Worm (Caenorhabditis elegans) whole organism, L1 larva: Measurements from ENCODE around the gene srh-19.

Source experiments
- C04F5.9 ChIP-seq: sonication (generic microtip); optimal IDR thresholded peaks from 2 replicates; lab custom pipeline; 2016; ENCODE audit warnings: missing genetic modification characterization, missing compliant biosample characterization
- C16A3.4 ChIP-seq: fragments of 150-350 bp; optimal IDR thresholded peaks from 2 replicates; lab custom pipeline; 2014; ENCODE audit warnings: missing biosample characterization, missing genetic modification characterization
- Y116A8C.19 ChIP-seq: sonication (generic microtip); optimal IDR thresholded peaks from 2 replicates; lab custom pipeline; 2016; ENCODE audit warnings: missing compliant biosample characterization, missing genetic modification characterization, borderline replicate concordance
- alr-1 ChIP-seq: fragments of 200-800 bp; sonication (Bioruptor generic); optimal IDR thresholded peaks from 2 replicates; lab custom pipeline; 2018; ENCODE audit warnings: borderline replicate concordance, mild to moderate bottlenecking, missing genetic modification characterization, missing compliant biosample characterization
- aly-2 ChIP-seq: fragments of 150-350 bp; optimal IDR thresholded peaks from 2 replicates; lab custom pipeline; 2014; ENCODE audit warnings: missing biosample characterization, missing genetic modification characterization
- ama-1 ChIP-seq: fragments of 150-350 bp; optimal IDR thresholded peaks from 2 replicates; lab custom pipeline; 2014
- blmp-1 ChIP-seq: fragments of 150-350 bp; optimal IDR thresholded peaks from 2 replicates; lab custom pipeline; 2014; ENCODE audit warnings: missing biosample characterization, missing genetic modification characterization
- ceh-82 ChIP-seq, 3 experiments: fragments of 150-350 bp in 1 of 3; sonication (generic microtip) in 2 of 3; optimal IDR thresholded peaks; 2 replicates each; lab custom pipeline; 2014 to 2017; ENCODE audit warnings: missing biosample characterization in 3 of 3, missing genetic modification characterization in 3 of 3
- ceh-88 ChIP-seq: fragments of 200-800 bp; sonication (Bioruptor generic); IDR thresholded peaks from 2 replicates; pipeline ENCODE4 v1.3.6; 2022; ENCODE audit warnings: missing genetic modification characterization, missing compliant biosample characterization
- ceh-90 ChIP-seq: sonication (generic microtip); optimal IDR thresholded peaks from 2 replicates; lab custom pipeline; 2016; ENCODE audit warnings: missing genetic modification characterization, missing compliant biosample characterization
- dpl-1 ChIP-seq, 3 experiments: fragments of 150-350 bp in 2 of 3; sonication (generic microtip) in 1 of 3; optimal IDR thresholded peaks; 2 replicates each; lab custom pipeline; 2014 to 2017; ENCODE audit warnings: missing biosample characterization in 3 of 3, missing genetic modification characterization in 3 of 3, missing genetic modification reagents in 3 of 3
- dsc-1 ChIP-seq: sonication (generic microtip); optimal IDR thresholded peaks from 2 replicates; lab custom pipeline; 2016; ENCODE audit warnings: mild to moderate bottlenecking, missing genetic modification characterization, missing compliant biosample characterization
- egl-13 ChIP-seq: sonication (generic microtip); optimal IDR thresholded peaks from 2 replicates; lab custom pipeline; 2016; ENCODE audit warnings: missing genotype, missing genetic modification reagents, missing genetic modification characterization, missing compliant biosample characterization
- egl-27 ChIP-seq, 2 experiments: fragments of 150-350 bp in 1 of 2; sonication (generic microtip); optimal IDR thresholded peaks; 3 replicates each; lab custom pipeline; 2017 to 2018; ENCODE audit warnings: missing biosample characterization in 2 of 2, missing genetic modification characterization in 2 of 2, missing genetic modification reagents in 2 of 2
- ets-5 ChIP-seq: fragments of 200-800 bp; sonication (Bioruptor generic); IDR thresholded peaks from 2 replicates; pipeline ENCODE4 v1.3.6; 2022; ENCODE audit warnings: missing genetic modification characterization, missing compliant biosample characterization
- fkh-10 ChIP-seq: sonication (generic microtip); optimal IDR thresholded peaks from 2 replicates; lab custom pipeline; 2017; ENCODE audit warnings: missing biosample characterization, missing genetic modification reagents, missing genetic modification characterization
- fkh-8 ChIP-seq: sonication (generic microtip); optimal IDR thresholded peaks from 2 replicates; lab custom pipeline; 2016; ENCODE audit warnings: mild to moderate bottlenecking, missing genetic modification characterization, missing compliant biosample characterization
- fos-1 ChIP-seq: fragments of 150-350 bp; optimal IDR thresholded peaks from 2 replicates; lab custom pipeline; 2014; ENCODE audit warnings: missing biosample characterization, missing genetic modification characterization
- grh-1 ChIP-seq: fragments of 200-800 bp; sonication (Bioruptor generic); IDR thresholded peaks from 2 replicates; pipeline ENCODE4 v1.3.6; 2022; ENCODE audit warnings: missing genetic modification reagents, missing genetic modification characterization, missing compliant biosample characterization
- hlh-17 ChIP-seq: fragments of 200-800 bp; sonication (Bioruptor generic); optimal IDR thresholded peaks from 2 replicates; lab custom pipeline; 2018; ENCODE audit warnings: missing genetic modification characterization, mild to moderate bottlenecking, missing compliant biosample characterization, moderate library complexity, borderline replicate concordance
- irx-1 ChIP-seq: sonication (generic microtip); optimal IDR thresholded peaks from 2 replicates; lab custom pipeline; 2016; ENCODE audit warnings: missing genetic modification characterization, missing compliant biosample characterization
- jun-1 ChIP-seq: fragments of 150-350 bp; optimal IDR thresholded peaks from 2 replicates; lab custom pipeline; 2014; ENCODE audit warnings: missing biosample characterization, missing genetic modification reagents, missing genetic modification characterization
- lin-13 ChIP-seq: fragments of 150-350 bp; optimal IDR thresholded peaks from 2 replicates; lab custom pipeline; 2014; ENCODE audit warnings: missing biosample characterization, missing genetic modification reagents, missing genetic modification characterization
- lin-14 ChIP-seq: fragments of 200-800 bp; sonication (Bioruptor generic); optimal IDR thresholded peaks from 2 replicates; lab custom pipeline; 2018; ENCODE audit warnings: mild to moderate bottlenecking, missing genetic modification characterization, moderate library complexity, missing compliant biosample characterization
- lin-15B ChIP-seq: fragments of 150-350 bp; sonication (generic microtip); optimal IDR thresholded peaks from 3 replicates; lab custom pipeline; 2014; ENCODE audit warnings: missing biosample characterization, missing genetic modification characterization
- lin-35 ChIP-seq, 2 experiments: fragments of 150-350 bp; optimal IDR thresholded peaks; 2 replicates each; lab custom pipeline; 2014; ENCODE audit warnings: missing biosample characterization in 2 of 2, missing genetic modification characterization in 2 of 2, missing genetic modification reagents in 2 of 2
- lin-39 ChIP-seq: fragments of 150-350 bp; optimal IDR thresholded peaks from 2 replicates; lab custom pipeline; 2014; ENCODE audit warnings: missing biosample characterization, missing genetic modification reagents, missing genetic modification characterization
- lir-3 ChIP-seq: sonication (generic microtip); optimal IDR thresholded peaks from 2 replicates; lab custom pipeline; 2016; ENCODE audit warnings: mild to moderate bottlenecking, missing genetic modification characterization, moderate library complexity, missing compliant biosample characterization; ENCODE audit not compliant: poor library complexity
- lsy-2 ChIP-seq, 2 experiments: fragments of 150-350 bp; optimal IDR thresholded peaks; 2 replicates each; lab custom pipeline; 2014; ENCODE audit warnings: missing biosample characterization in 2 of 2, missing genetic modification characterization in 2 of 2
- mdl-1 ChIP-seq, 2 experiments: fragments of 150-350 bp; optimal IDR thresholded peaks; 2 replicates each; lab custom pipeline; 2014 to 2017; ENCODE audit warnings: missing biosample characterization in 2 of 2, missing genetic modification characterization in 2 of 2, inconsistent platforms in 1 of 2
- nhr-12 ChIP-seq: sonication (generic microtip); optimal IDR thresholded peaks from 2 replicates; lab custom pipeline; 2017; ENCODE audit warnings: missing biosample characterization, missing genetic modification characterization
- nhr-19 ChIP-seq: fragments of 200-800 bp; sonication (Bioruptor generic); conservative IDR thresholded peaks from 2 replicates; pipeline ENCODE4 v1.3.6; 2022; ENCODE audit warnings: missing genetic modification characterization, missing compliant biosample characterization
- nhr-20 ChIP-seq: sonication (generic microtip); optimal IDR thresholded peaks from 2 replicates; lab custom pipeline; 2016; ENCODE audit warnings: mild to moderate bottlenecking, missing genetic modification characterization, missing compliant biosample characterization
- nhr-47 ChIP-seq: sonication (generic microtip); optimal IDR thresholded peaks from 2 replicates; lab custom pipeline; 2016; ENCODE audit warnings: mild to moderate bottlenecking, missing genetic modification characterization, moderate library complexity, missing compliant biosample characterization
- nhr-71 ChIP-seq: sonication (generic microtip); optimal IDR thresholded peaks from 2 replicates; lab custom pipeline; 2016; ENCODE audit warnings: mild to moderate bottlenecking, missing genetic modification characterization, moderate library complexity, missing compliant biosample characterization
- nhr-77 ChIP-seq: fragments of 150-350 bp; optimal IDR thresholded peaks from 2 replicates; lab custom pipeline; 2014; ENCODE audit warnings: missing biosample characterization, missing genetic modification characterization
- nhr-84 ChIP-seq: sonication (generic microtip); optimal IDR thresholded peaks from 2 replicates; lab custom pipeline; 2017; ENCODE audit warnings: missing biosample characterization, missing genetic modification characterization
- nhr-90 ChIP-seq: sonication (generic microtip); optimal IDR thresholded peaks from 2 replicates; lab custom pipeline; 2016; ENCODE audit warnings: mild to moderate bottlenecking, missing genetic modification characterization, missing compliant biosample characterization; ENCODE audit not compliant: poor library complexity
- pax-3 ChIP-seq: fragments of 200-800 bp; sonication (Bioruptor generic); optimal IDR thresholded peaks from 2 replicates; lab custom pipeline; 2018; ENCODE audit warnings: mild to moderate bottlenecking, missing genetic modification characterization, moderate library complexity, missing compliant biosample characterization
- rnt-1 ChIP-seq: sonication (generic microtip); optimal IDR thresholded peaks from 2 replicates; lab custom pipeline; 2016; ENCODE audit warnings: mild to moderate bottlenecking, missing genetic modification characterization, moderate library complexity, missing compliant biosample characterization
- skn-1 ChIP-seq: fragments of 150-350 bp; optimal IDR thresholded peaks from 2 replicates; lab custom pipeline; 2014; ENCODE audit warnings: missing biosample characterization, missing genetic modification characterization
- snu-23 ChIP-seq: sonication (generic microtip); optimal IDR thresholded peaks from 2 replicates; lab custom pipeline; 2016; ENCODE audit warnings: missing genetic modification characterization, missing compliant biosample characterization
- sox-4 ChIP-seq: sonication (generic microtip); optimal IDR thresholded peaks from 2 replicates; lab custom pipeline; 2016; ENCODE audit warnings: missing genetic modification characterization, missing compliant biosample characterization
- sup-37 ChIP-seq: fragments of 200-800 bp; sonication (Bioruptor generic); optimal IDR thresholded peaks from 2 replicates; lab custom pipeline; 2018; ENCODE audit warnings: mild to moderate bottlenecking, missing genetic modification characterization, missing compliant biosample characterization
- swsn-7 ChIP-seq: sonication (generic microtip); optimal IDR thresholded peaks from 2 replicates; lab custom pipeline; 2016; ENCODE audit warnings: missing genetic modification characterization, missing compliant biosample characterization
- tbx-2 ChIP-seq: sonication (generic microtip); optimal IDR thresholded peaks from 2 replicates; lab custom pipeline; 2016; ENCODE audit warnings: missing genetic modification characterization, missing compliant biosample characterization
- unc-130 ChIP-seq: fragments of 150-350 bp; optimal IDR thresholded peaks from 2 replicates; lab custom pipeline; 2017; ENCODE audit warnings: missing biosample characterization, missing genetic modification characterization, inconsistent platforms
- unc-62 ChIP-seq: fragments of 150-350 bp; optimal IDR thresholded peaks from 2 replicates; lab custom pipeline; 2014; ENCODE audit warnings: missing biosample characterization, missing genetic modification reagents, missing genetic modification characterization
- unc-86 ChIP-seq: sonication (generic microtip); optimal IDR thresholded peaks from 2 replicates; lab custom pipeline; 2016; ENCODE audit warnings: missing genetic modification characterization, missing compliant biosample characterization
- unc-98 ChIP-seq: fragments of 200-800 bp; sonication (Bioruptor generic); IDR thresholded peaks from 2 replicates; pipeline ENCODE4 v1.3.6; 2022; ENCODE audit warnings: missing genetic modification characterization, missing compliant biosample characterization

Gene srh-19

DNA sequence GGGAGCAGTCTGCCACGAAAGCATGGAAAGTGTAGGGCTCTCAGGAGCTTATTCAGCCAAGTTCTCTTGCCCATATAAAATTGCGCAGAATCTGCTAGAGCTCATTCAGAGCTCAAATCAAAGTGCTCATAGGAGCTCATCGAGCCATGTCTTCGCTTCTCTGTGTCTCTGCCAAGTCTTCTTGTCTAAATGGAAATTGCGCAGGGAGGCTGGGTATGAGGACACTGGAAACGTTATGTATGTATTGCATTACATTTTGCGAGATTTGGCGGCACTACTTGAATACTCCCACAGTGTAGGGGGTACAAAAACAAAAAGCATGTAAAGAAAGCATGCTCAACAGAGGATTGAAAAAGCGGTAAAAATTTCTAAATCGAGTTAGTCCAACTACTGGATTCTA is 24.2 kb downstream of the srh-19 start (continued):
- TF ChIP-seq pax-3: no peak
- no peak for TF ChIP-seq fos-1
- no peak for TF ChIP-seq dpl-1 (GFP tag; optimal IDR thresholded peaks at IDR 0.05; lab: Kevin White, UChicago)
- TF ChIP-seq lin-15B (tag; lab: Kevin White, UChicago): no peak
- TF ChIP-seq ceh-88: no peak
- no peak for TF ChIP-seq blmp-1 (tag; lab: Kevin White, UChicago)
- TF ChIP-seq nhr-71 (tag; lab: Kevin White, UChicago): no peak
- no peak for TF ChIP-seq nhr-20 (tag; lab: Kevin White, UChicago)
- TF ChIP-seq hlh-17 (GFP tag; lab: Kevin White, UChicago): no peak
- no peak for TF ChIP-seq egl-13 (tag; lab: Kevin White, UChicago)
- TF ChIP-seq skn-1 (tag; lab: Kevin White, UChicago): peak; percentile 22
- TF ChIP-seq C16A3.4 (tag; lab: Kevin White, UChicago): no peak
- TF ChIP-seq jun-1: peak; percentile 1
- TF ChIP-seq lsy-2 (tag; optimal IDR thresholded peaks at IDR 0.05; lab: Kevin White, UChicago): no peak
- no peak for TF ChIP-seq sox-4 (tag; lab: Kevin White, UChicago)
- TF ChIP-seq ceh-90 (tag; lab: Kevin White, UChicago): no peak
- no peak for TF ChIP-seq nhr-84 (tag; lab: Kevin White, UChicago)
- TF ChIP-seq, all 84 proteins: peak for 12

DNA sequence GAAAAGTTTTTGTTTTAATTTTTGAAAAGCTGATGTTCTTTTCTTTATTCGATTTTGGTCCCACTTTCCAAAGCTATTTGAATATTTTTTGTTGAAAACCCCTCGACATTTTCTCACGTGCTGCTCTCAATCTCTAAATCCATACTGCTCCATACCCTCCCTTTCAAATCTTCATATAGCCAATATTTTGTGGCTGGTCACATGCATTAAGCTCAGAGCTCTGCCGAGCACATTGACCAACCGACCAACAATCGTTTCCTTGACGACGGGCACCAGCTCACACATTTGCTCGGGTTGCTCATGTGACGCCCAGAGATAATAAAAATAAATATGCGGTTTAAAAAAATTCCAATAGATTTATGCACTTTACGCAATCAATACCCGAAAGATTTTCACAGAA is 26.0 kb downstream of the srh-19 start:
- TF ChIP-seq ama-1 (lab: Kevin White, UChicago) (no peak), dpl-1 (GFP tag; optimal IDR thresholded peaks at IDR 0.05; lab: Kevin White, UChicago) (peak in 1 of 3 experiments; percentile 6), lin-39 (tag; lab: Kevin White, UChicago) (no peak), fkh-8 (tag; lab: Kevin White, UChicago) (peak; percentile 82), grh-1 (GFP tag; lab: Robert Waterston, UW) (no peak), ceh-82 (tag; optimal IDR thresholded peaks at IDR 0.05; lab: Kevin White, UChicago) (peak in 2 of 3 experiments; percentile 23 to 43), swsn-7 (peak; percentile 35), lin-14 (GFP tag; lab: Kevin White, UChicago) (peak; percentile 21), nhr-20 (tag; lab: Kevin White, UChicago) (no peak), egl-13 (tag; lab: Kevin White, UChicago) (peak; percentile 44), dsc-1 (tag; lab: Kevin White, UChicago) (peak; percentile 79), sox-4 (tag; lab: Kevin White, UChicago) (peak; percentile 76), lir-3 (no peak), alr-1 (no peak), ets-5 (GFP tag; lab: Robert Waterston, UW) (no peak), nhr-90 (no peak), nhr-84 (tag; lab: Kevin White, UChicago) (no peak), unc-130 (tag; lab: Kevin White, UChicago) (no peak), pax-3 (peak; percentile 57), irx-1 (tag; lab: Kevin White, UChicago) (no peak), nhr-71 (tag; lab: Kevin White, UChicago) (peak; percentile 35), lin-35 (GFP tag; optimal IDR thresholded peaks at IDR 0.05; lab: Kevin White, UChicago) (no peak), fkh-10 (GFP tag; lab: Kevin White, UChicago) (peak; percentile 57), unc-86 (no peak), lin-13 (GFP tag; lab: Kevin White, UChicago) (no peak), jun-1 (peak; percentile 37), unc-98 (GFP tag; lab: Robert Waterston, UW) (no peak), tbx-2 (tag; lab: Kevin White, UChicago) (peak; percentile 10), rnt-1 (peak; percentile 16), nhr-12 (tag; lab: Kevin White, UChicago) (no peak), nhr-77 (no peak), C04F5.9 (tag; lab: Kevin White, UChicago) (no peak), mdl-1 (tag; optimal IDR thresholded peaks at IDR 0.05; lab: Kevin White, UChicago) (peak in 1 of 2 experiments; percentile 8), unc-62 (GFP tag; lab: Kevin White, UChicago) (no peak), aly-2 (tag; lab: Kevin White, UChicago) (no peak), egl-27 (tag; optimal IDR thresholded peaks at IDR 0.05; lab: Kevin White, UChicago) (no peak), Y116A8C.19 (tag; lab: Kevin White, UChicago) (no peak), snu-23 (GFP tag; lab: Kevin White, UChicago) (peak; percentile 40), nhr-19 (peak; percentile 18; the same call in 1 of the 2 replicates), sup-37 (no peak), skn-1 (tag; lab: Kevin White, UChicago) (peak; percentile 34), nhr-47 (tag; lab: Kevin White, UChicago) (peak; percentile 68)
